Worm (Caenorhabditis elegans) whole organism, L1 larva: ENCODE measurements around the gene sri-67.

Experiments
- C16A3.4 ChIP-seq: fragments of 150-350 bp; optimal IDR thresholded peaks from 2 replicates; lab custom pipeline; 2014; ENCODE audit warnings: missing biosample characterization, missing genetic modification characterization
- C34B4.2 ChIP-seq: sonication (generic microtip); optimal IDR thresholded peaks from 2 replicates; lab custom pipeline; 2017; ENCODE audit warnings: mild to moderate bottlenecking, missing genetic modification characterization, missing compliant biosample characterization
- alr-1 ChIP-seq: fragments of 200-800 bp; sonication (Bioruptor generic); optimal IDR thresholded peaks from 2 replicates; lab custom pipeline; 2018; ENCODE audit warnings: borderline replicate concordance, mild to moderate bottlenecking, missing genetic modification characterization, missing compliant biosample characterization
- aly-2 ChIP-seq: fragments of 150-350 bp; optimal IDR thresholded peaks from 2 replicates; lab custom pipeline; 2014; ENCODE audit warnings: missing biosample characterization, missing genetic modification characterization
- ama-1 ChIP-seq: fragments of 150-350 bp; optimal IDR thresholded peaks from 2 replicates; lab custom pipeline; 2014
- blmp-1 ChIP-seq: fragments of 150-350 bp; optimal IDR thresholded peaks from 2 replicates; lab custom pipeline; 2014; ENCODE audit warnings: missing biosample characterization, missing genetic modification characterization
- ceh-8 ChIP-seq: fragments of 200-800 bp; sonication (Bioruptor generic); optimal IDR thresholded peaks from 2 replicates; lab custom pipeline; 2018; ENCODE audit warnings: mild to moderate bottlenecking, missing genetic modification characterization, moderate library complexity, missing compliant biosample characterization
- ceh-90 ChIP-seq: sonication (generic microtip); optimal IDR thresholded peaks from 2 replicates; lab custom pipeline; 2016; ENCODE audit warnings: missing genetic modification characterization, missing compliant biosample characterization
- efl-1 ChIP-seq, 4 experiments: fragments of 150-350 bp; optimal IDR thresholded peaks in 3 of 4; peaks in 1 of 4; 1 replicate in 1 of 4; 2 replicates in 3 of 4; lab custom pipeline; 2014; ENCODE audit warnings: missing biosample characterization in 2 of 4, missing genetic modification characterization in 2 of 4, missing genetic modification reagents in 2 of 4
- efl-3 ChIP-seq: fragments of 200-800 bp; sonication (Bioruptor generic); optimal IDR thresholded peaks from 2 replicates; lab custom pipeline; 2018; ENCODE audit warnings: mild to moderate bottlenecking, missing genetic modification characterization, missing compliant biosample characterization
- egl-13 ChIP-seq: sonication (generic microtip); optimal IDR thresholded peaks from 2 replicates; lab custom pipeline; 2016; ENCODE audit warnings: missing genotype, missing genetic modification reagents, missing genetic modification characterization, missing compliant biosample characterization
- egl-27 ChIP-seq, 2 experiments: fragments of 150-350 bp in 1 of 2; sonication (generic microtip); optimal IDR thresholded peaks; 3 replicates each; lab custom pipeline; 2017 to 2018; ENCODE audit warnings: missing biosample characterization in 2 of 2, missing genetic modification characterization in 2 of 2, missing genetic modification reagents in 2 of 2
- elt-2 ChIP-seq: sonication (generic microtip); optimal IDR thresholded peaks from 2 replicates; lab custom pipeline; 2016; ENCODE audit warnings: missing genetic modification characterization, mild to moderate bottlenecking, inconsistent platforms, missing compliant biosample characterization, missing genetic modification reagents
- ets-5 ChIP-seq: fragments of 200-800 bp; sonication (Bioruptor generic); IDR thresholded peaks from 2 replicates; pipeline ENCODE4 v1.3.6; 2022; ENCODE audit warnings: missing genetic modification characterization, missing compliant biosample characterization
- fos-1 ChIP-seq: fragments of 150-350 bp; optimal IDR thresholded peaks from 2 replicates; lab custom pipeline; 2014; ENCODE audit warnings: missing biosample characterization, missing genetic modification characterization
- grh-1 ChIP-seq: fragments of 200-800 bp; sonication (Bioruptor generic); IDR thresholded peaks from 2 replicates; pipeline ENCODE4 v1.3.6; 2022; ENCODE audit warnings: missing genetic modification reagents, missing genetic modification characterization, missing compliant biosample characterization
- irx-1 ChIP-seq: sonication (generic microtip); optimal IDR thresholded peaks from 2 replicates; lab custom pipeline; 2016; ENCODE audit warnings: missing genetic modification characterization, missing compliant biosample characterization
- lin-13 ChIP-seq: fragments of 150-350 bp; optimal IDR thresholded peaks from 2 replicates; lab custom pipeline; 2014; ENCODE audit warnings: missing biosample characterization, missing genetic modification reagents, missing genetic modification characterization
- lin-14 ChIP-seq: fragments of 200-800 bp; sonication (Bioruptor generic); optimal IDR thresholded peaks from 2 replicates; lab custom pipeline; 2018; ENCODE audit warnings: mild to moderate bottlenecking, missing genetic modification characterization, moderate library complexity, missing compliant biosample characterization
- lin-15B ChIP-seq: fragments of 150-350 bp; sonication (generic microtip); optimal IDR thresholded peaks from 3 replicates; lab custom pipeline; 2014; ENCODE audit warnings: missing biosample characterization, missing genetic modification characterization
- lin-35 ChIP-seq, 2 experiments: fragments of 150-350 bp; optimal IDR thresholded peaks; 2 replicates each; lab custom pipeline; 2014; ENCODE audit warnings: missing biosample characterization in 2 of 2, missing genetic modification characterization in 2 of 2, missing genetic modification reagents in 2 of 2
- lin-39 ChIP-seq: fragments of 150-350 bp; optimal IDR thresholded peaks from 2 replicates; lab custom pipeline; 2014; ENCODE audit warnings: missing biosample characterization, missing genetic modification reagents, missing genetic modification characterization
- lir-3 ChIP-seq: sonication (generic microtip); optimal IDR thresholded peaks from 2 replicates; lab custom pipeline; 2016; ENCODE audit warnings: mild to moderate bottlenecking, missing genetic modification characterization, moderate library complexity, missing compliant biosample characterization; ENCODE audit not compliant: poor library complexity
- lsy-2 ChIP-seq, 2 experiments: fragments of 150-350 bp; optimal IDR thresholded peaks; 2 replicates each; lab custom pipeline; 2014; ENCODE audit warnings: missing biosample characterization in 2 of 2, missing genetic modification characterization in 2 of 2
- mab-9 ChIP-seq: fragments of 200-800 bp; sonication (Bioruptor generic); IDR thresholded peaks from 2 replicates; pipeline ENCODE4 v1.3.6; 2022; ENCODE audit warnings: missing genetic modification reagents, missing genetic modification characterization, missing compliant biosample characterization
- mef-2 ChIP-seq: fragments of 150-350 bp; optimal IDR thresholded peaks from 2 replicates; lab custom pipeline; 2014; ENCODE audit warnings: missing biosample characterization, missing genetic modification characterization
- mep-1 ChIP-seq: fragments of 150-350 bp; optimal IDR thresholded peaks from 2 replicates; lab custom pipeline; 2014; ENCODE audit warnings: missing biosample characterization, missing genetic modification characterization
- nhr-12 ChIP-seq: sonication (generic microtip); optimal IDR thresholded peaks from 2 replicates; lab custom pipeline; 2017; ENCODE audit warnings: missing biosample characterization, missing genetic modification characterization
- nhr-19 ChIP-seq: fragments of 200-800 bp; sonication (Bioruptor generic); conservative IDR thresholded peaks from 2 replicates; pipeline ENCODE4 v1.3.6; 2022; ENCODE audit warnings: missing genetic modification characterization, missing compliant biosample characterization
- nhr-28 ChIP-seq: fragments of 150-350 bp; optimal IDR thresholded peaks from 2 replicates; lab custom pipeline; 2014; ENCODE audit warnings: missing biosample characterization, missing genetic modification characterization
- nhr-71 ChIP-seq: sonication (generic microtip); optimal IDR thresholded peaks from 2 replicates; lab custom pipeline; 2016; ENCODE audit warnings: mild to moderate bottlenecking, missing genetic modification characterization, moderate library complexity, missing compliant biosample characterization
- pqm-1 ChIP-seq: sonication (generic microtip); optimal IDR thresholded peaks from 3 replicates; lab custom pipeline; 2017; ENCODE audit warnings: missing biosample characterization, missing genetic modification characterization
- snpc-4 ChIP-seq: fragments of 150-350 bp; optimal IDR thresholded peaks from 2 replicates; lab custom pipeline; 2014; ENCODE audit warnings: missing biosample characterization, missing genetic modification characterization
- swsn-7 ChIP-seq: sonication (generic microtip); optimal IDR thresholded peaks from 2 replicates; lab custom pipeline; 2016; ENCODE audit warnings: missing genetic modification characterization, missing compliant biosample characterization
- tbx-2 ChIP-seq: sonication (generic microtip); optimal IDR thresholded peaks from 2 replicates; lab custom pipeline; 2016; ENCODE audit warnings: missing genetic modification characterization, missing compliant biosample characterization
- unc-30 ChIP-seq: sonication (generic microtip); optimal IDR thresholded peaks from 2 replicates; lab custom pipeline; 2017; ENCODE audit warnings: missing biosample characterization, missing genetic modification characterization
- unc-62 ChIP-seq: fragments of 150-350 bp; optimal IDR thresholded peaks from 2 replicates; lab custom pipeline; 2014; ENCODE audit warnings: missing biosample characterization, missing genetic modification reagents, missing genetic modification characterization
- unc-86 ChIP-seq: sonication (generic microtip); optimal IDR thresholded peaks from 2 replicates; lab custom pipeline; 2016; ENCODE audit warnings: missing genetic modification characterization, missing compliant biosample characterization
- vab-15 ChIP-seq: sonication (generic microtip); optimal IDR thresholded peaks from 2 replicates; lab custom pipeline; 2017; ENCODE audit warnings: missing genotype, mild to moderate bottlenecking, missing genetic modification characterization, missing compliant biosample characterization
- zag-1 ChIP-seq: fragments of 150-350 bp; optimal IDR thresholded peaks from 2 replicates; lab custom pipeline; 2014; ENCODE audit warnings: missing biosample characterization, missing genetic modification characterization
- zip-4 ChIP-seq: fragments of 200-800 bp; sonication (Bioruptor generic); optimal IDR thresholded peaks from 2 replicates; lab custom pipeline; 2018; ENCODE audit warnings: mild to moderate bottlenecking, missing genetic modification characterization, moderate library complexity, missing compliant biosample characterization
- ztf-4 ChIP-seq: fragments of 150-350 bp; optimal IDR thresholded peaks from 2 replicates; lab custom pipeline; 2014; ENCODE audit warnings: missing biosample characterization, missing genetic modification characterization

The sri-67 gene

DNA sequence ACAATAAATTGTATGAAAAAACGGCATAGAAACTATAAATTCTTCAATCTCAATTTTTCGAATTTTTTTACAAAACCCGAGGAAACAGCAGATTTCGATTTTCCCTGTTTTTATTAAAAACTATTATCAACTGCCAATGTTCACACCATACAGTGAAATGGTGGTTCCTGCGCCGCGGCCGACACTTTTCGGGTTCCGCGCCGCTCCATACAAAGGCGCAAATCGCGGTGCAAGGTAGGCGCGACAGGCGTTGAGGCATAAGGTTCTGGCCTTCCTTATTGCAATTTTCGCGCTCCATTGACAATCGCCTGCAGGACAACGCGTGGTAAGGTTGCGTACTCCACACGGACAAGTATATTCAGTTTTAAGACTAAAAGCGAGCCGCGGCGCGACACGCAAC is 996 bp upstream of the sri-67 start:
- TF ChIP-seq vab-15 (tag; lab: Kevin White, UChicago) (no peak), lin-14 (GFP tag; lab: Kevin White, UChicago) (no peak), efl-1 (optimal IDR thresholded peaks at IDR 0.05; lab: Kevin White, UChicago) (no peak), efl-1 (GFP tag; optimal IDR thresholded peaks at IDR 0.05 in 1 of 2; lab: Kevin White, UChicago) (peak in 1 of 2 experiments; percentile 24)

DNA sequence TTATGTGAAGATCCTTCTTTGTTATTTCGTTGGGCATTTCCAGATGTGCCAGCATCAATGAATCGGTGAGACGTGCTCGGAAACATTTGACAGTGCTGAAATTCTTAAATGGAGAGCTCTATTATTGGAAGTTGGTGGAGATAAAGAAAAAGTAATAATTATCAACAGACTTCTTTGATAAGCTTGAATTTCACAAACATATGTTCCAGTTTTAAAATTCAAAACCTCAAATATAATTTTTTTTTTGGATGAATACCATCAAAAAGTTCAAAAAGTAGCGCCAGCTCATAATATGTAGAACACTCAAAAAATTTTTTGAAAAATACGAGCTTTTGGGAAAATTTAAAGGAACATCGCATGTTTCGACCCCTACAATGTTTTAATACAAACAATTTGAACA is 6.3 kb downstream of the sri-67 start, which contains the start of gene Y60A3A.25:
TSS of gene Y60A3A.25 (minus strand) at position 101 of the 400 bp plus-strand sequence.
- TF ChIP-seq unc-30 (tag; lab: Kevin White, UChicago) (no peak), ets-5 (GFP tag; lab: Robert Waterston, UW) (no peak), mef-2 (tag; lab: Kevin White, UChicago) (no peak), ztf-4 (no peak), aly-2 (no peak), snpc-4 (tag; lab: Kevin White, UChicago) (no peak)
- TF ChIP-seq, all 84 proteins: peak for 0

DNA sequence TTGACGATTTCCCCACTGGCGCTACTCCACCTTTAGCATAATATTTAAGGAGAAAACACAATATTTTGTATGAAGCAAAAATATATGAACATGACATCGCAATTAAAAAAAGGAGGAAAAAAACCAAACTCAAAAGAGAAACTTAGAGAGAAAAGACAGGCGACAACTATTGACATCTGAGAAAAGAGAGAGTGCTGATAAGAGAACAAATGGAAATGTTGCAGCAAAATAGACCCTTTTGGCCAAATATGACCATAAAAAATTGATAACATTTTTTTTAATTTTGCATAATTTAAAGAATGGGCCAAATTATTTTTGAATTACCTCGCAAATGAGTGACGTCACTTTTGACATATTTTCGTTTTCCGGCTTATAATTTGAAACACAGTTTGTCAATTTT is 6.9 kb downstream of the sri-67 start:
- TF ChIP-seq blmp-1 (tag; lab: Kevin White, UChicago) (no peak), elt-2 (tag; lab: Kevin White, UChicago) (peak; percentile 4), zag-1 (tag; lab: Kevin White, UChicago) (no peak)
- TF ChIP-seq, all 84 proteins: peak for 1

DNA sequence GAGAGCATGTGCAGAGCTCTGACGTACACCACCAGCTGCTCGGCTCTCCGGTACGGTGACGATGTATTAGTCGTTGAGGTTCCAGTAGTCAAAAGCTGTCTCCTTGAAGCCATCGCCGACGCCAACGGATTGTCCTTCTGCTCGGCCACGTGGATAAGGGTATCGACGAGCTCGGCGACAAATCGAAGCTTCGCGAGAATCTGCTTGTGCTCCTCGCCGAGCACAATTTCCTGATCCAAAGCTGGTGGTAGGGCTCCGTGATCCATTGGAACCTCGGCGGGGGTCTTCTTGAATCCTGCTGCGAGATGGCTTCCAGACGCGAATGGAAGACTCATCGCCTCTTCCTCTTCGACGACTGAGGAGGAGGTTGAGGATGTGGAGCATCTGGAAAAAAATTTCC is 9.7 kb downstream of the sri-67 start:
- TF ChIP-seq unc-86 (no peak), C34B4.2 (tag; lab: Kevin White, UChicago) (no peak), unc-30 (tag; lab: Kevin White, UChicago) (no peak), swsn-7 (tag; lab: Kevin White, UChicago) (no peak), nhr-28 (tag; lab: Kevin White, UChicago) (no peak), ceh-90 (tag; lab: Kevin White, UChicago) (no peak), efl-3 (GFP tag; lab: Kevin White, UChicago) (no peak), zip-4 (no peak), egl-13 (tag; lab: Kevin White, UChicago) (no peak), lsy-2 (tag; optimal IDR thresholded peaks at IDR 0.05; lab: Kevin White, UChicago) (no peak), nhr-71 (tag; lab: Kevin White, UChicago) (no peak), nhr-19 (GFP tag; lab: Robert Waterston, UW) (no peak), lin-39 (tag; lab: Kevin White, UChicago) (no peak), elt-2 (tag; lab: Kevin White, UChicago) (no peak), mep-1 (tag; lab: Kevin White, UChicago) (no peak), tbx-2 (tag; lab: Kevin White, UChicago) (no peak), nhr-12 (no peak), egl-27 (tag; optimal IDR thresholded peaks at IDR 0.05; lab: Kevin White, UChicago) (no peak), ama-1 (lab: Kevin White, UChicago) (no peak)

DNA sequence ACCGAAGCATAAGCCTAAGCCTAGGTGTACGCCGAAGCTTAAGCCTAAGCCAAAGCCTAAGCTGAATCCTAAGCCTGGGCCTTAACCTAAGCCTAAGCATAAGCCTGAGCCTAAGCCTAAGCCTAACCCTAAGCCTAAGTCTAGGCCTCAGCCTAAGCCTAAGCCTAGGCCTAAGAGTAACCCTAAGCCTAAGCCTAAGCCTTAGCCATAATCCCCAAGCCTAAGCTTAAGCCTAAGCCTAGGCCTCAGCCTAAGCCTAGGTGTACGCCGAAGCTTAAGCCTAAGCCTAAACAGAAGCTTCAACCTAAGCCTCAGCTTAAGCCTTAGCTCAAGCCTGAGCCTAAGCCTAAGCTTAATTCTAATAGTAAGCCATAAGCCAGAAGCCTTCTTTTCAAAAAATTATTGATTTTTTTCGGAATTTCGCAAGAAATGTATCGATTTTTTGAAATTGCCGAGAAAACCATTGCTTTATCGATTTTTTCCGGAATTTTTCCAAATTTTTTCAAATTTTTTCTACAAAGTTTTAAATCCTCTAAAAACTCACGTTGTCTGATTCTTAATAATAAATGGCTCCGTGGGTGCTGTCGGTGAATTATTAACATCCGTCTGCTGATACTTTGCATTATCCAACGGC is 10.5 kb downstream of the sri-67 start:
- no peak for TF ChIP-seq lin-13 (GFP tag; lab: Kevin White, UChicago)
- 0 out of 2 replicates have a peak, but pooled peaks have one; percentile 80 for TF ChIP-seq ets-5 (GFP tag; lab: Robert Waterston, UW)

DNA sequence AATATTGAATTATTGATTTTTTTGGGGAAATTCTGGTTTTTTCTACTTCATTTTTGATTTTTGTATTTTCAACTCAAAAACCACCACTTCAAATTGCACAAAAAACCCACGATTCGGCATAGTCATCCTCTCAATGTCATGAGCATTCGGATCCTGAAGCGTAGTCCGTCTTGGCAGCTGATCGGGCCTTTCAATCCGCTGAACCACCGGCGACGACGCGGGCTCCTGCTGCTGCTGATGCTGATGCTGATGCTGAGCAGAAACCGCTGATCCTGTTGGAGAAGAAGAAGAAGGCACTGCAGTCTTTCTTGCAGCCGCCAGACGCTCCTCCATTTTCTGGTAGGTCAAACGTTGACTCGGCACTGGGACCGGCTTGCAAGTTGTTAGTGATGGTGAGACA is 11.3 kb downstream of the sri-67 start:
- TF ChIP-seq snpc-4 (tag; lab: Kevin White, UChicago): no peak
- TF ChIP-seq lir-3 (tag; lab: Kevin White, UChicago): no peak
- no peak for TF ChIP-seq grh-1 (GFP tag; lab: Robert Waterston, UW)
- TF ChIP-seq C16A3.4: no peak
- no peak for TF ChIP-seq fos-1 (tag; lab: Kevin White, UChicago)
- no peak for TF ChIP-seq blmp-1 (tag; lab: Kevin White, UChicago)
- no peak for TF ChIP-seq aly-2
- TF ChIP-seq pqm-1 (tag; lab: Kevin White, UChicago): no peak
- TF ChIP-seq irx-1: no peak
- no peak for TF ChIP-seq lin-35 (GFP tag; optimal IDR thresholded peaks at IDR 0.05; lab: Kevin White, UChicago)
- TF ChIP-seq ceh-8: no peak
- no peak for TF ChIP-seq nhr-71 (tag; lab: Kevin White, UChicago)
- no peak for TF ChIP-seq alr-1 (tag; lab: Kevin White, UChicago)
- no peak for TF ChIP-seq lin-15B (tag; lab: Kevin White, UChicago)
- no peak for TF ChIP-seq unc-62 (GFP tag; lab: Kevin White, UChicago)
- TF ChIP-seq efl-1 (optimal IDR thresholded peaks at IDR 0.05; lab: Kevin White, UChicago): no peak
- no peak for TF ChIP-seq efl-1 (GFP tag; optimal IDR thresholded peaks at IDR 0.05 in 1 of 2; lab: Kevin White, UChicago)
- TF ChIP-seq mab-9 (GFP tag; lab: Robert Waterston, UW): no peak
